Fruit fly (Drosophila melanogaster) whole organism, prepupa: Measurements from ENCODE around the gene Gr36a.

Experiments
- Blimp-1 ChIP-seq: fragments of 200-800 bp; sonication (Bioruptor generic); optimal IDR thresholded peaks from 3 replicates; lab custom pipeline; 2017; ENCODE audit warnings: missing biosample characterization, missing genetic modification characterization, mild to moderate bottlenecking, moderate library complexity, missing genetic modification reagents
- CG1621 ChIP-seq: fragments of 200-800 bp; sonication (Bioruptor generic); optimal IDR thresholded peaks from 3 replicates; lab custom pipeline; 2018; ENCODE audit warnings: missing biosample characterization, mild to moderate bottlenecking, missing genetic modification characterization
- CG3919 ChIP-seq: fragments of 200-800 bp; sonication (Bioruptor generic); optimal IDR thresholded peaks from 3 replicates; lab custom pipeline; 2016; ENCODE audit warnings: missing biosample characterization, missing genetic modification characterization
- CG4318 ChIP-seq: fragments of 200-800 bp; sonication (Bioruptor generic); optimal IDR thresholded peaks from 3 replicates; lab custom pipeline; 2017; ENCODE audit warnings: missing biosample characterization, mild to moderate bottlenecking, missing genetic modification characterization
- CG7368 ChIP-seq: fragments of 200-800 bp; sonication (Bioruptor generic); optimal IDR thresholded peaks from 3 replicates; lab custom pipeline; 2016; ENCODE audit warnings: missing biosample characterization, missing genetic modification characterization
- CG9139 ChIP-seq: fragments of 200-800 bp; sonication (Bioruptor generic); optimal IDR thresholded peaks from 3 replicates; lab custom pipeline; 2017; ENCODE audit warnings: missing biosample characterization, mild to moderate bottlenecking, missing genetic modification characterization
- Eip78C ChIP-seq: fragments of 200-800 bp; sonication (Bioruptor generic); peaks from one replicate; lab custom pipeline; 2016; ENCODE audit warnings: missing biosample characterization, missing genetic modification characterization
- Hr38 ChIP-seq: sonication (Bioruptor generic); optimal IDR thresholded peaks from 2 replicates; lab custom pipeline; 2016; ENCODE audit warnings: missing biosample characterization, missing genetic modification characterization
- Hr4 ChIP-seq: fragments of 200-800 bp; sonication (Bioruptor generic); optimal IDR thresholded peaks from 3 replicates; lab custom pipeline; 2016; ENCODE audit warnings: missing biosample characterization, missing genetic modification characterization
- Lpt ChIP-seq: fragments of 200-800 bp; sonication (Bioruptor generic); optimal IDR thresholded peaks from 3 replicates; lab custom pipeline; 2016; ENCODE audit warnings: missing biosample characterization, missing genetic modification characterization
- Sox102F ChIP-seq: fragments of 200-800 bp; sonication (Bioruptor generic); optimal IDR thresholded peaks from 2 replicates; lab custom pipeline; 2016; ENCODE audit warnings: missing biosample characterization, mild to moderate bottlenecking, missing genetic modification characterization
- Sox15 ChIP-seq: fragments of 200-800 bp; sonication (Bioruptor generic); optimal IDR thresholded peaks from 3 replicates; lab custom pipeline; 2016; ENCODE audit warnings: missing biosample characterization, missing genetic modification characterization
- achi ChIP-seq: fragments of 200-800 bp; sonication (Bioruptor generic); optimal IDR thresholded peaks from 3 replicates; lab custom pipeline; 2016; ENCODE audit warnings: missing biosample characterization, missing genetic modification characterization
- dac ChIP-seq: fragments of 200-800 bp; sonication (Bioruptor generic); optimal IDR thresholded peaks from 2 replicates; lab custom pipeline; 2017; ENCODE audit warnings: missing biosample characterization, mild to moderate bottlenecking, missing genetic modification characterization
- fd59A ChIP-seq: fragments of 200-800 bp; sonication (Bioruptor generic); optimal IDR thresholded peaks from 2 replicates; lab custom pipeline; 2017; ENCODE audit warnings: missing biosample characterization, mild to moderate bottlenecking, missing genetic modification characterization, missing genetic modification reagents
- fkh ChIP-seq: fragments of 200-800 bp; sonication (Bioruptor generic); optimal IDR thresholded peaks from 3 replicates; lab custom pipeline; 2017; ENCODE audit warnings: missing biosample characterization, mild to moderate bottlenecking, missing genetic modification characterization, moderate library complexity
- spab ChIP-seq: fragments of 200-800 bp; sonication (Bioruptor generic); optimal IDR thresholded peaks from 2 replicates; lab custom pipeline; 2017; ENCODE audit warnings: missing biosample characterization, mild to moderate bottlenecking, missing genetic modification characterization, missing genetic modification reagents

Gr36a gene

dm6 chr2L:17222176-17222575 is 45.8 kb downstream of the Gr36a start:
- TF ChIP-seq Sox15 (GFP tag; lab: Kevin White, UChicago) = no peak
- TF ChIP-seq Sox102F (GFP tag; lab: Kevin White, UChicago) = no peak
- no peak for TF ChIP-seq Blimp-1 (GFP tag; lab: Kevin White, UChicago)
- no peak for TF ChIP-seq achi
- TF ChIP-seq CG1621 (tag; lab: Kevin White, UChicago) = no peak
- TF ChIP-seq dac (GFP tag; lab: Kevin White, UChicago) = no peak
- TF ChIP-seq fkh (GFP tag; lab: Kevin White, UChicago) = no peak
- TF ChIP-seq fd59A = no peak
- TF ChIP-seq Lpt (GFP tag; lab: Kevin White, UChicago) = no peak
- TF ChIP-seq spab (GFP tag; lab: Kevin White, UChicago) = no peak
- no peak for TF ChIP-seq Hr38 (GFP tag; lab: Kevin White, UChicago)
- no peak for TF ChIP-seq CG9139
- no peak for TF ChIP-seq CG3919 (GFP tag; lab: Kevin White, UChicago)
- TF ChIP-seq Hr4 (GFP tag; lab: Kevin White, UChicago) = no peak
- no peak for TF ChIP-seq CG7368 (GFP tag; lab: Kevin White, UChicago)
- no peak for TF ChIP-seq CG4318

- no peak for TF ChIP-seq spab (GFP tag; lab: Kevin White, UChicago)
Observed at dm6 chr2L:17223493-17223892, 47.1 kb downstream of the Gr36a start.

dm6 chr2L:17227102-17227501 is 50.7 kb downstream of the Gr36a start:
- TF ChIP-seq Hr38 (GFP tag; lab: Kevin White, UChicago) (no peak), Eip78C (GFP tag; lab: Kevin White, UChicago) (peak; percentile 26)
- TF ChIP-seq, all 60 proteins: peak for 1
